Fruit fly (Drosophila melanogaster) whole organism, embryonic: ENCODE results near the gene CG15923.

Experiments used
- Adf1 ChIP-seq: fragments of 200-800 bp; sonication (Bioruptor generic); IDR thresholded peaks from 2 replicates; pipeline ENCODE4 v1.3.6; 2022; ENCODE audit warnings: missing biosample characterization, missing genetic modification characterization
- Atf-2 ChIP-seq: fragments of 200-800 bp; sonication (Bioruptor generic); optimal IDR thresholded peaks from 2 replicates; lab custom pipeline; 2016; ENCODE audit warnings: missing biosample characterization, missing genetic modification characterization
- B-H1 ChIP-seq: fragments of 200-800 bp; sonication (Bioruptor generic); IDR thresholded peaks from 3 replicates; pipeline ENCODE4 v1.3.6; 2022; ENCODE audit warnings: missing biosample characterization, missing genetic modification characterization
- B-H2 ChIP-seq: fragments of 200-800 bp; sonication (Bioruptor generic); optimal IDR thresholded peaks from 2 replicates; lab custom pipeline; 2018; ENCODE audit warnings: missing biosample characterization, mild to moderate bottlenecking, missing genetic modification characterization
- CG10274 ChIP-seq: fragments of 200-800 bp; sonication (Bioruptor generic); optimal IDR thresholded peaks from 3 replicates; lab custom pipeline; 2017; ENCODE audit warnings: missing biosample characterization, mild to moderate bottlenecking, missing genetic modification characterization
- CG11398 ChIP-seq: fragments of 200-800 bp; sonication (Bioruptor generic); optimal IDR thresholded peaks from 2 replicates; lab custom pipeline; 2016; ENCODE audit warnings: missing biosample characterization, missing genetic modification characterization
- CG1233 ChIP-seq: fragments of 200-800 bp; sonication (Bioruptor generic); optimal IDR thresholded peaks from 4 replicates; lab custom pipeline; 2018; ENCODE audit warnings: missing biosample characterization, mild to moderate bottlenecking, missing genetic modification characterization
- CG12659 ChIP-seq: fragments of 200-800 bp; sonication (Bioruptor generic); optimal IDR thresholded peaks from 3 replicates; lab custom pipeline; 2017; ENCODE audit warnings: mild to moderate bottlenecking, missing biosample characterization, missing genetic modification reagents, missing genetic modification characterization
- CG12744 ChIP-seq: fragments of 200-800 bp; sonication (Bioruptor generic); optimal IDR thresholded peaks from 2 replicates; lab custom pipeline; 2016; ENCODE audit warnings: missing biosample characterization, missing genetic modification characterization
- CG14441 ChIP-seq: fragments of 200-800 bp; sonication (Bioruptor generic); IDR thresholded peaks from 2 replicates; pipeline ENCODE4 v1.3.6; 2022; ENCODE audit warnings: missing biosample characterization, missing genetic modification characterization
- CG15011 ChIP-seq: fragments of 200-800 bp; sonication (Bioruptor generic); optimal IDR thresholded peaks from 3 replicates; lab custom pipeline; 2018; ENCODE audit warnings: missing biosample characterization, mild to moderate bottlenecking, missing genetic modification characterization
- CG15073 ChIP-seq: fragments of 200-800 bp; sonication (Bioruptor generic); optimal IDR thresholded peaks from 2 replicates; lab custom pipeline; 2016; ENCODE audit warnings: missing biosample characterization, missing genetic modification characterization
- CG15601 ChIP-seq: fragments of 200-800 bp; sonication (Bioruptor generic); optimal IDR thresholded peaks from 3 replicates; lab custom pipeline; 2019; ENCODE audit warnings: missing biosample characterization, mild to moderate bottlenecking, missing genetic modification characterization, moderate library complexity
- CG1647 ChIP-seq: fragments of 200-800 bp; sonication (Bioruptor generic); optimal IDR thresholded peaks from 3 replicates; lab custom pipeline; 2016; ENCODE audit warnings: missing biosample characterization, missing genetic modification characterization
- CG17385 ChIP-seq: fragments of 200-800 bp; sonication (Bioruptor generic); optimal IDR thresholded peaks from 3 replicates; lab custom pipeline; 2018; ENCODE audit warnings: missing biosample characterization, mild to moderate bottlenecking, missing genetic modification characterization
- CG18599 ChIP-seq: fragments of 200-800 bp; sonication (Bioruptor generic); optimal IDR thresholded peaks from 3 replicates; lab custom pipeline; 2017; ENCODE audit warnings: missing biosample characterization, missing genetic modification characterization, mild to moderate bottlenecking, moderate library complexity, missing genetic modification reagents
- CG2120 ChIP-seq: fragments of 200-800 bp; sonication (Bioruptor generic); optimal IDR thresholded peaks from 3 replicates; lab custom pipeline; 2016; ENCODE audit warnings: missing biosample characterization, missing genetic modification characterization
- CG2678 ChIP-seq: fragments of 200-800 bp; sonication (Bioruptor generic); optimal IDR thresholded peaks from 3 replicates; lab custom pipeline; 2019; ENCODE audit warnings: missing biosample characterization, mild to moderate bottlenecking, missing genetic modification characterization, moderate library complexity
- CG30020 ChIP-seq: fragments of 200-800 bp; optimal IDR thresholded peaks from 2 replicates; lab custom pipeline; 2019; ENCODE audit warnings: missing biosample characterization, mild to moderate bottlenecking, missing genetic modification characterization, moderate library complexity
- CG30403 ChIP-seq: fragments of 200-800 bp; sonication (Bioruptor generic); optimal IDR thresholded peaks from 3 replicates; lab custom pipeline; 2016; ENCODE audit warnings: missing biosample characterization, missing genetic modification characterization
- CG32772 ChIP-seq: fragments of 200-800 bp; sonication (Bioruptor generic); IDR thresholded peaks from 2 replicates; pipeline ENCODE4 v1.3.6; 2022; ENCODE audit warnings: missing biosample characterization, missing genetic modification characterization
- CG33213 ChIP-seq: fragments of 200-800 bp; sonication (Bioruptor generic); optimal IDR thresholded peaks from 3 replicates; lab custom pipeline; 2016; ENCODE audit warnings: missing biosample characterization, missing genetic modification characterization
- CG5180 ChIP-seq: fragments of 200-800 bp; sonication (Bioruptor generic); optimal IDR thresholded peaks from 3 replicates; lab custom pipeline; 2017; ENCODE audit warnings: missing biosample characterization, missing genetic modification characterization, mild to moderate bottlenecking, moderate library complexity, missing genetic modification reagents
- CG5953 ChIP-seq: fragments of 200-800 bp; sonication (Bioruptor generic); IDR thresholded peaks from 2 replicates; pipeline ENCODE4 v1.3.6; 2022; ENCODE audit warnings: missing biosample characterization, missing genetic modification characterization
- CG6175 ChIP-seq: fragments of 200-800 bp; sonication (Bioruptor generic); IDR thresholded peaks from 3 replicates; pipeline ENCODE4 v1.3.6; 2022; ENCODE audit warnings: missing biosample characterization, missing genetic modification characterization
- CG7357 ChIP-seq: fragments of 200-800 bp; sonication (Bioruptor generic); IDR thresholded peaks from 3 replicates; pipeline ENCODE4 v1.3.6; 2022; ENCODE audit warnings: missing biosample characterization, missing genetic modification characterization
- CG7928 ChIP-seq: fragments of 200-800 bp; sonication (Bioruptor generic); optimal IDR thresholded peaks from 2 replicates; lab custom pipeline; 2017; ENCODE audit warnings: missing biosample characterization, mild to moderate bottlenecking, missing genetic modification characterization
- CG8281 ChIP-seq: fragments of 200-800 bp; sonication (Bioruptor generic); optimal IDR thresholded peaks from 2 replicates; lab custom pipeline; 2018; ENCODE audit warnings: missing biosample characterization, mild to moderate bottlenecking, missing genetic modification characterization, moderate library complexity
- CG8944 ChIP-seq: fragments of 200-800 bp; sonication (Bioruptor generic); optimal IDR thresholded peaks from 3 replicates; lab custom pipeline; 2016; ENCODE audit warnings: missing biosample characterization, missing genetic modification characterization
- Drgx ChIP-seq: fragments of 200-800 bp; sonication (Bioruptor generic); IDR thresholded peaks from 2 replicates; pipeline ENCODE4 v1.3.6; 2022; ENCODE audit warnings: missing biosample characterization, missing genetic modification characterization
- Fer1 ChIP-seq: fragments of 200-800 bp; sonication (Bioruptor generic); optimal IDR thresholded peaks from 2 replicates; lab custom pipeline; 2017; ENCODE audit warnings: missing biosample characterization, mild to moderate bottlenecking, missing genetic modification characterization
- Fer3 ChIP-seq: fragments of 200-800 bp; sonication (Bioruptor generic); optimal IDR thresholded peaks from 2 replicates; lab custom pipeline; 2018; ENCODE audit warnings: missing biosample characterization, mild to moderate bottlenecking, missing genetic modification characterization, moderate library complexity
- Lhr ChIP-seq: fragments of 200-800 bp; sonication (Bioruptor generic); optimal IDR thresholded peaks from 3 replicates; lab custom pipeline; 2017; ENCODE audit warnings: mild to moderate bottlenecking, missing biosample characterization, missing genetic modification reagents, missing genetic modification characterization
- PHDP ChIP-seq: fragments of 200-800 bp; sonication (Bioruptor generic); optimal IDR thresholded peaks from 3 replicates; lab custom pipeline; 2018; ENCODE audit warnings: missing biosample characterization, mild to moderate bottlenecking, missing genetic modification characterization, moderate library complexity
- Rfx ChIP-seq: fragments of 200-800 bp; sonication (Bioruptor generic); IDR thresholded peaks from 2 replicates; pipeline ENCODE4 v1.3.6; 2022; ENCODE audit warnings: missing biosample characterization, missing genetic modification characterization
- Rx ChIP-seq: fragments of 200-800 bp; sonication (Bioruptor generic); IDR thresholded peaks from 2 replicates; pipeline ENCODE4 v1.3.6; 2022; ENCODE audit warnings: missing biosample characterization, missing genetic modification characterization
- Tbp ChIP-seq: fragments of >200 bp; optimal IDR thresholded peaks from 2 replicates; lab custom pipeline; 2018; ENCODE audit warnings: missing biosample characterization, missing genetic modification characterization
- Xbp1 ChIP-seq: fragments of 200-800 bp; sonication (Bioruptor generic); optimal IDR thresholded peaks from 3 replicates; lab custom pipeline; 2016; ENCODE audit warnings: missing biosample characterization, mild to moderate bottlenecking, missing genetic modification characterization
- al ChIP-seq: fragments of 200-800 bp; sonication (Bioruptor generic); IDR thresholded peaks from 2 replicates; pipeline ENCODE4 v1.3.6; 2022; ENCODE audit warnings: missing biosample characterization, missing genetic modification characterization
- ara ChIP-seq: fragments of 200-800 bp; sonication (Bioruptor generic); IDR thresholded peaks from 2 replicates; pipeline ENCODE4 v1.3.6; 2022; ENCODE audit warnings: missing biosample characterization, missing genetic modification characterization
- ase ChIP-seq: fragments of 200-800 bp; sonication (Bioruptor generic); IDR thresholded peaks from 3 replicates; pipeline ENCODE4 v1.3.6; 2022; ENCODE audit warnings: missing biosample characterization, missing genetic modification characterization
- cas ChIP-seq: fragments of 200-800 bp; sonication (Bioruptor generic); IDR thresholded peaks from 2 replicates; pipeline ENCODE4 v1.3.6; 2022; ENCODE audit warnings: missing biosample characterization, missing genetic modification characterization
- chm ChIP-seq: fragments of 200-800 bp; sonication (Bioruptor generic); IDR thresholded peaks from 2 replicates; pipeline ENCODE4 v1.3.6; 2022; ENCODE audit warnings: missing biosample characterization, missing genetic modification characterization
- ci ChIP-seq: fragments of 200-800 bp; sonication (Bioruptor generic); IDR thresholded peaks from 3 replicates; pipeline ENCODE4 v1.3.6; 2022; ENCODE audit warnings: missing biosample characterization, missing genetic modification characterization
- grau ChIP-seq: fragments of 200-800 bp; optimal IDR thresholded peaks from 3 replicates; lab custom pipeline; 2019; ENCODE audit warnings: missing biosample characterization, mild to moderate bottlenecking, missing genetic modification characterization, moderate library complexity
- ind ChIP-seq: fragments of 200-800 bp; sonication (Bioruptor generic); optimal IDR thresholded peaks from 3 replicates; lab custom pipeline; 2016; ENCODE audit warnings: missing biosample characterization, missing genetic modification characterization
- jing ChIP-seq: fragments of 200-800 bp; sonication (Bioruptor generic); optimal IDR thresholded peaks from 2 replicates; lab custom pipeline; 2018; ENCODE audit warnings: missing biosample characterization, mild to moderate bottlenecking, missing genetic modification characterization
- nerfin-2 ChIP-seq: fragments of 200-800 bp; sonication (Bioruptor generic); IDR thresholded peaks from 2 replicates; pipeline ENCODE4 v1.3.6; 2022; ENCODE audit warnings: missing biosample characterization, missing genetic modification characterization; ENCODE audit not compliant: partially characterized antibody
- psq ChIP-seq: fragments of 200-800 bp; sonication (Bioruptor generic); optimal IDR thresholded peaks from 2 replicates; lab custom pipeline; 2017; ENCODE audit warnings: missing biosample characterization, missing genetic modification characterization
- seq ChIP-seq: fragments of 200-800 bp; sonication (Bioruptor generic); IDR thresholded peaks from 2 replicates; pipeline ENCODE4 v1.3.6; 2022; ENCODE audit warnings: missing biosample characterization, missing genetic modification characterization
- wek ChIP-seq: fragments of 200-800 bp; sonication (Bioruptor generic); optimal IDR thresholded peaks from 3 replicates; lab custom pipeline; 2018; ENCODE audit warnings: missing biosample characterization, mild to moderate bottlenecking, missing genetic modification characterization, moderate library complexity

The CG15923 gene

dm6 chr3R:20588480-20588785, 28.3 kb downstream of the CG15923 start, which contains the start of gene Srp72 (continued):
- TF ChIP-seq Xbp1 (peak; percentile 66), PHDP (tag; lab: Kevin White, UChicago) (peak; percentile 15), CG15073 (GFP tag; lab: Kevin White, UChicago) (no peak), Adf1 (GFP tag; lab: Robert Waterston, UW) (no peak), CG15601 (peak; percentile 13), CG8281 (tag; lab: Kevin White, UChicago) (no peak), Fer1 (peak; percentile 18), CG2678 (tag; lab: Kevin White, UChicago) (peak; percentile 68), ci (peak; percentile 71), Drgx (peak; percentile 55), CG2120 (GFP tag; lab: Kevin White, UChicago) (peak; percentile 51), CG6175 (no peak), B-H1 (GFP tag; lab: Robert Waterston, UW) (peak; percentile 25; the same call in 2 of the 3 replicates), CG15011 (peak; percentile 34), grau (tag; lab: Kevin White, UChicago) (peak; percentile 41), CG5953 (no peak), CG30403 (peak; percentile 68), ase (GFP tag; lab: Robert Waterston, UW) (no peak), Fer3 (tag; lab: Kevin White, UChicago) (peak; percentile 57), al (GFP tag; lab: Robert Waterston, UW) (peak; percentile 33; the same call in 1 of the 2 replicates), ara (GFP tag; lab: Robert Waterston, UW) (0 out of 2 replicates have a peak, but pooled peaks have one; percentile 7), Rfx (GFP tag; lab: Robert Waterston, UW) (peak; percentile 51; the same call in 1 of the 2 replicates), CG8944 (GFP tag; lab: Kevin White, UChicago) (no peak), psq (no peak), CG30020 (tag; lab: Kevin White, UChicago) (peak; percentile 38), CG17385 (GFP tag; lab: Kevin White, UChicago) (peak; percentile 42), CG32772 (GFP tag; lab: Robert Waterston, UW) (0 out of 2 replicates have a peak, but pooled peaks have one; percentile 30), ind (GFP tag; lab: Kevin White, UChicago) (peak; percentile 69), Atf-2 (no peak), CG7928 (peak; percentile 43), CG1647 (GFP tag; lab: Kevin White, UChicago) (peak; percentile 17), Lhr (GFP tag; lab: Kevin White, UChicago) (peak; percentile 26), CG12659 (GFP tag; lab: Kevin White, UChicago) (peak; percentile 54), CG14441 (GFP tag; lab: Robert Waterston, UW) (peak; percentile 47; the same call in 1 of the 2 replicates), Tbp (GFP tag; lab: Kevin White, UChicago) (no peak)
- TF ChIP-seq, all 482 proteins: peak for 180

- peak; percentile 33 for TF ChIP-seq CG10274 (GFP tag; lab: Kevin White, UChicago)
- TF ChIP-seq CG5180 (GFP tag; lab: Kevin White, UChicago), result peak; percentile 75
- TF ChIP-seq nerfin-2 (GFP tag; lab: Robert Waterston, UW), result no peak
- TF ChIP-seq CG1233, result peak; percentile 84
- peak; percentile 24 for TF ChIP-seq CG11398
- TF ChIP-seq B-H2 (GFP tag; lab: Kevin White, UChicago), result no peak
- no peak for TF ChIP-seq cas
- peak; percentile 45 for TF ChIP-seq wek (GFP tag; lab: Kevin White, UChicago)
- peak; percentile 79 for TF ChIP-seq CG18599 (GFP tag; lab: Kevin White, UChicago)
- TF ChIP-seq seq (GFP tag; lab: Robert Waterston, UW), result peak; percentile 62
- TF ChIP-seq chm (GFP tag; lab: Robert Waterston, UW), result no peak
- TF ChIP-seq CG33213, result peak; percentile 58
- TF ChIP-seq CG12744 (GFP tag; lab: Kevin White, UChicago), result no peak
- TF ChIP-seq CG7357 (GFP tag; lab: Robert Waterston, UW), result 0 out of 3 replicates have a peak, but pooled peaks have one; percentile 49
- peak; percentile 42; the same call in 1 of the 2 replicates for TF ChIP-seq Rx (GFP tag; lab: Robert Waterston, UW)
- TF ChIP-seq jing (GFP tag; lab: Kevin White, UChicago), result peak; percentile 65
Measured at dm6 chr3R:20587630-20588479, 28.8 kb downstream of the CG15923 start, which contains the start of gene Septin2. TSS of gene Septin2 (minus strand) at chr3R:20588356.
